Fruit fly (Drosophila melanogaster) whole organism, prepupa: Measurements from ENCODE around the gene sing.

Source experiments
- CG10631 ChIP-seq: fragments of 200-800 bp; sonication (Bioruptor generic); optimal IDR thresholded peaks from 2 replicates; lab custom pipeline; 2016; ENCODE audit warnings: missing biosample characterization, missing genetic modification characterization
- CG11294 ChIP-seq: fragments of 200-800 bp; sonication (Bioruptor generic); IDR thresholded peaks from 2 replicates; pipeline ENCODE4 v1.3.6; 2022; ENCODE audit warnings: missing biosample characterization, missing genetic modification characterization
- CG15336 ChIP-seq: fragments of 200-800 bp; sonication (Bioruptor generic); IDR thresholded peaks from 2 replicates; pipeline ENCODE4 v1.3.6; 2022; ENCODE audit warnings: missing biosample characterization, missing genetic modification characterization
- CG1621 ChIP-seq: fragments of 200-800 bp; sonication (Bioruptor generic); optimal IDR thresholded peaks from 3 replicates; lab custom pipeline; 2018; ENCODE audit warnings: missing biosample characterization, mild to moderate bottlenecking, missing genetic modification characterization
- CG31627 ChIP-seq: fragments of 200-800 bp; sonication (Bioruptor generic); optimal IDR thresholded peaks from 3 replicates; lab custom pipeline; 2016; ENCODE audit warnings: missing biosample characterization, missing genetic modification characterization
- CG32006 ChIP-seq: fragments of 200-800 bp; sonication (Bioruptor generic); optimal IDR thresholded peaks from 3 replicates; lab custom pipeline; 2017; ENCODE audit warnings: missing biosample characterization, mild to moderate bottlenecking, missing genetic modification characterization
- CG34406 ChIP-seq: fragments of 200-800 bp; sonication (Bioruptor generic); optimal IDR thresholded peaks from 3 replicates; lab custom pipeline; 2016; ENCODE audit warnings: missing biosample characterization, missing genetic modification characterization
- CG4318 ChIP-seq: fragments of 200-800 bp; sonication (Bioruptor generic); optimal IDR thresholded peaks from 3 replicates; lab custom pipeline; 2017; ENCODE audit warnings: missing biosample characterization, mild to moderate bottlenecking, missing genetic modification characterization
- CG6163 ChIP-seq: fragments of 200-800 bp; sonication (Bioruptor generic); IDR thresholded peaks from 3 replicates; pipeline ENCODE4 v1.3.6; 2022; ENCODE audit warnings: missing biosample characterization, missing genetic modification characterization
- CG6276 ChIP-seq: fragments of 200-800 bp; sonication (Bioruptor generic); optimal IDR thresholded peaks from 2 replicates; lab custom pipeline; 2017; ENCODE audit warnings: missing biosample characterization, mild to moderate bottlenecking, missing genetic modification characterization
- CG6808 ChIP-seq: fragments of 200-800 bp; sonication (Bioruptor generic); optimal IDR thresholded peaks from 3 replicates; lab custom pipeline; 2017; ENCODE audit warnings: missing biosample characterization, missing genetic modification characterization, mild to moderate bottlenecking, moderate library complexity, missing genetic modification reagents
- CG7368 ChIP-seq: fragments of 200-800 bp; sonication (Bioruptor generic); optimal IDR thresholded peaks from 3 replicates; lab custom pipeline; 2016; ENCODE audit warnings: missing biosample characterization, missing genetic modification characterization
- CG8119 ChIP-seq: fragments of 200-800 bp; sonication (Bioruptor generic); IDR thresholded peaks from 3 replicates; pipeline ENCODE4 v1.3.6; 2022; ENCODE audit warnings: missing biosample characterization, missing genetic modification characterization
- CG9139 ChIP-seq: fragments of 200-800 bp; sonication (Bioruptor generic); optimal IDR thresholded peaks from 3 replicates; lab custom pipeline; 2017; ENCODE audit warnings: missing biosample characterization, mild to moderate bottlenecking, missing genetic modification characterization
- Eip78C ChIP-seq: fragments of 200-800 bp; sonication (Bioruptor generic); peaks from one replicate; lab custom pipeline; 2016; ENCODE audit warnings: missing biosample characterization, missing genetic modification characterization
- Eip93F ChIP-seq: fragments of 200-800 bp; sonication (Bioruptor generic); optimal IDR thresholded peaks from 2 replicates; lab custom pipeline; 2016; ENCODE audit warnings: missing biosample characterization, mild to moderate bottlenecking, missing genetic modification characterization
- Ets21C ChIP-seq: fragments of 200-800 bp; sonication (Bioruptor generic); optimal IDR thresholded peaks from 3 replicates; lab custom pipeline; 2016; ENCODE audit warnings: missing biosample characterization, missing genetic modification characterization
- Ets96B ChIP-seq: fragments of 200-800 bp; optimal IDR thresholded peaks from 2 replicates; lab custom pipeline; 2019; ENCODE audit warnings: missing biosample characterization, mild to moderate bottlenecking, missing genetic modification characterization, moderate library complexity
- Gug ChIP-seq: fragments of 200-800 bp; sonication (Bioruptor generic); IDR thresholded peaks from 2 replicates; pipeline ENCODE4 v1.3.6; 2022; ENCODE audit warnings: missing biosample characterization, missing genetic modification characterization
- Hr39 ChIP-seq: fragments of 200-800 bp; sonication (Bioruptor generic); optimal IDR thresholded peaks from 2 replicates; lab custom pipeline; 2016; ENCODE audit warnings: missing biosample characterization, missing genetic modification characterization
- Smox ChIP-seq: fragments of 200-800 bp; sonication (Bioruptor generic); optimal IDR thresholded peaks from 3 replicates; lab custom pipeline; 2016; ENCODE audit warnings: missing biosample characterization, missing genetic modification characterization
- Sox14 ChIP-seq: fragments of 200-800 bp; sonication (Bioruptor generic); optimal IDR thresholded peaks from 3 replicates; lab custom pipeline; 2016; ENCODE audit warnings: missing biosample characterization, missing genetic modification characterization
- achi ChIP-seq: fragments of 200-800 bp; sonication (Bioruptor generic); optimal IDR thresholded peaks from 3 replicates; lab custom pipeline; 2016; ENCODE audit warnings: missing biosample characterization, missing genetic modification characterization
- acj6 ChIP-seq: fragments of 200-800 bp; sonication (Bioruptor generic); optimal IDR thresholded peaks from 3 replicates; lab custom pipeline; 2016; ENCODE audit warnings: missing biosample characterization, missing genetic modification characterization
- dac ChIP-seq: fragments of 200-800 bp; sonication (Bioruptor generic); optimal IDR thresholded peaks from 2 replicates; lab custom pipeline; 2017; ENCODE audit warnings: missing biosample characterization, mild to moderate bottlenecking, missing genetic modification characterization
- eg ChIP-seq: fragments of 200-800 bp; sonication (Bioruptor generic); IDR thresholded peaks from 3 replicates; pipeline ENCODE4 v1.3.6; 2022; ENCODE audit warnings: missing biosample characterization, missing genetic modification characterization
- esn ChIP-seq: fragments of 200-800 bp; sonication (Bioruptor generic); optimal IDR thresholded peaks from 2 replicates; lab custom pipeline; 2016; ENCODE audit warnings: missing biosample characterization, mild to moderate bottlenecking, missing genetic modification characterization, moderate library complexity
- fd59A ChIP-seq: fragments of 200-800 bp; sonication (Bioruptor generic); optimal IDR thresholded peaks from 2 replicates; lab custom pipeline; 2017; ENCODE audit warnings: missing biosample characterization, mild to moderate bottlenecking, missing genetic modification characterization, missing genetic modification reagents
- fd85E ChIP-seq: fragments of 200-800 bp; sonication (Bioruptor generic); optimal IDR thresholded peaks from 3 replicates; lab custom pipeline; 2016; ENCODE audit warnings: missing biosample characterization, missing genetic modification characterization
- fkh ChIP-seq: fragments of 200-800 bp; sonication (Bioruptor generic); optimal IDR thresholded peaks from 3 replicates; lab custom pipeline; 2017; ENCODE audit warnings: missing biosample characterization, mild to moderate bottlenecking, missing genetic modification characterization, moderate library complexity
- net ChIP-seq: fragments of 200-800 bp; sonication (Bioruptor generic); optimal IDR thresholded peaks from 3 replicates; lab custom pipeline; 2016; ENCODE audit warnings: missing biosample characterization, missing genetic modification characterization
- pdm3 ChIP-seq: fragments of 200-800 bp; sonication (Bioruptor generic); optimal IDR thresholded peaks from 3 replicates; lab custom pipeline; 2016; ENCODE audit warnings: missing biosample characterization, missing genetic modification characterization
- salr ChIP-seq, 2 experiments: fragments of 200-800 bp; sonication (Bioruptor generic); optimal IDR thresholded peaks; 3 replicates each; lab custom pipeline; 2016 to 2018; ENCODE audit warnings: missing biosample characterization in 2 of 2, missing genetic modification characterization in 2 of 2, mild to moderate bottlenecking in 1 of 2
- spab ChIP-seq: fragments of 200-800 bp; sonication (Bioruptor generic); optimal IDR thresholded peaks from 2 replicates; lab custom pipeline; 2017; ENCODE audit warnings: missing biosample characterization, mild to moderate bottlenecking, missing genetic modification characterization, missing genetic modification reagents
- svp ChIP-seq: fragments of 200-800 bp; sonication (Bioruptor generic); peaks from one replicate; lab custom pipeline; 2016; ENCODE audit warnings: missing biosample characterization, missing genetic modification characterization

sing gene

DNA sequence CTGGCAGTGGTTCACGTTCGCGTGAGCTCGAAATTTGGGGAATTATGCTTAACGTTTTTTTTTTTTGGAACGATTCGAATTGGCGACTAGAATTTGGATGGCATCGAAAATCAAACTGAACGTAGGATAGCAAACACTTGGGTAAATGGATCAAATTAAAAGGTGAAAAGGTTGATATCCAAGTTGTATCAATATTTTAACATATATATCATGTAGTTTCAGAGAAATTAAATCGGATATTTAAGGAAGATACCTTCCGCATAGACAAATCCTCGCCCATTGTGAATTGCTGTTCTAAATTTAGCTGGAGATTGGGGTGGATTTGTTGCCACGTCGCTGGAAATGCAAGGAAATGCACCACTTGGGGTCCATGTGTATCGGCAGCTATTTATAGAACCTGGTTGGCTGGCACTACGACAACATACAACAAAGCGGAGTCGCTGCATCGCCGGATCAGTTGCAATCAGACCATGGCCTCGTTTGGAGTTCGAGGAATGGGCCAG is at the start of gene sing, which contains the start of gene CG13010:
sing (plus strand) TSS at position 453 of the 503 bp plus-strand sequence.
CG13010 (minus strand) TSS at position 101 of the 503 bp plus-strand sequence.
- TF ChIP-seq CG6163 (GFP tag; lab: Robert Waterston, UW) (no peak), CG32006 (GFP tag; lab: Kevin White, UChicago) (no peak), pdm3 (GFP tag; lab: Kevin White, UChicago) (no peak), CG1621 (no peak), esn (GFP tag; lab: Kevin White, UChicago) (no peak), CG10631 (GFP tag; lab: Kevin White, UChicago) (no peak), salr (GFP tag; optimal IDR thresholded peaks at IDR 0.05; lab: Kevin White, UChicago) (no peak), CG6808 (no peak), Eip93F (GFP tag; lab: Kevin White, UChicago) (no peak), spab (GFP tag; lab: Kevin White, UChicago) (no peak), acj6 (GFP tag; lab: Kevin White, UChicago) (no peak), Sox14 (GFP tag; lab: Kevin White, UChicago) (no peak), Ets96B (tag; lab: Kevin White, UChicago) (no peak), achi (GFP tag; lab: Kevin White, UChicago) (no peak), Smox (GFP tag; lab: Kevin White, UChicago) (no peak), CG4318 (GFP tag; lab: Kevin White, UChicago) (no peak), CG7368 (GFP tag; lab: Kevin White, UChicago) (no peak), CG34406 (no peak), fd59A (GFP tag; lab: Kevin White, UChicago) (no peak), CG11294 (GFP tag; lab: Robert Waterston, UW) (no peak)
- TF ChIP-seq, all 60 proteins: peak for 0

dm6 chrX:16632135-16632534 is 47.0 kb upstream of the sing start, which contains the start of gene CG9777:
Gene CG9777 (minus strand): TSS chrX:16632235.
- TF ChIP-seq CG6276 (GFP tag; lab: Kevin White, UChicago) (no peak), spab (GFP tag; lab: Kevin White, UChicago) (no peak), Hr39 (GFP tag; lab: Kevin White, UChicago) (no peak), CG6163 (GFP tag; lab: Robert Waterston, UW) (no peak), CG31627 (GFP tag; lab: Kevin White, UChicago) (no peak), CG7368 (GFP tag; lab: Kevin White, UChicago) (no peak)

DNA sequence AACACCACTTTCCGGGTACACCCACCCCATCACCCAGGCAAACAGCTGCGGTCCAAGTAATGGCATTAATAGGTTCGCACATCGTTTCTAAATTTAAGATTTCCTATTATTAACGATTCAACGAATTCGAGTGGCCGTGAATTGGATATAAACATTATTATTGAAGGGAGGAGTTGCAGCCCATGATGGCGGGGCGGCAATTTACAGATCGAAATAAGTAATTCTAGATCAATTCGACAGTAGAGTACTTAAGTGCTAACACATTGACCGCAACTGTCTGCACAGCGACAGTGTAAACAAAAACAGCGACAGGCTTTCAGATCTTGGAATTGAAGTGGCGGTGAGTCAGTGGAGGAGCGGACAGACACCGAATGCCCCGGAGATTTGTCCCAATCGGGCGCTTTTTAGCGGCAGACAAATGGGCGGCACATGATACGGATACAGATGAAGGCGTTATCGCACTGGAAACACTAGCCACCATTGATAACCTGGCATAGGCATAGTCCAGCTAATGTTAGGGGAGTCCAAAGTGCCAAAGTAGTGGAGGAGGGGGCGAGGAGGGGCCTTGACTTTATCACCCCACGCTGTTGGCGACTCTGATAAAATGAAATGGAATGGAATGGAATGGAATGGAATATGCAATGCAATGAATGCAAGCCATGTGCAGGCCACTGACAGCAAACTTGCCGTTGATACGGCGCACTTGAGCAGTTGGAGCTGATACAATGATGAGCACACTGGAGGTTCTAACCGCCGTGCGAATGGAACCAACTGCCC is 45.7 kb upstream of the sing start:
- TF ChIP-seq net (GFP tag; lab: Kevin White, UChicago): peak; percentile 22
- peak; percentile 70 for TF ChIP-seq CG6808
- TF ChIP-seq Ets21C: no peak
- no peak for TF ChIP-seq acj6 (GFP tag; lab: Kevin White, UChicago)
- peak in 1 of 2 experiments; percentile 3 for TF ChIP-seq salr (GFP tag; optimal IDR thresholded peaks at IDR 0.05; lab: Kevin White, UChicago)
- TF ChIP-seq svp: no peak
- TF ChIP-seq CG9139 (GFP tag; lab: Kevin White, UChicago): no peak
- TF ChIP-seq CG11294 (GFP tag; lab: Robert Waterston, UW): peak; percentile 15; the same call in 1 of the 2 replicates
- TF ChIP-seq esn (GFP tag; lab: Kevin White, UChicago): no peak
- 0 out of 3 replicates have a peak, but pooled peaks have one; percentile 27 for TF ChIP-seq CG8119 (GFP tag; lab: Robert Waterston, UW)
- peak; percentile 25; the same call in 2 of the 3 replicates for TF ChIP-seq eg (GFP tag; lab: Robert Waterston, UW)
- TF ChIP-seq fkh (GFP tag; lab: Kevin White, UChicago): peak; percentile 58
- TF ChIP-seq CG15336 (GFP tag; lab: Robert Waterston, UW): peak; percentile 36; the same call in 1 of the 2 replicates
- TF ChIP-seq Gug (GFP tag; lab: Robert Waterston, UW): 0 out of 2 replicates have a peak, but pooled peaks have one; percentile 28
- peak; percentile 48 for TF ChIP-seq dac (GFP tag; lab: Kevin White, UChicago)
- TF ChIP-seq Ets96B (tag; lab: Kevin White, UChicago): peak; percentile 19
- TF ChIP-seq CG6276 (GFP tag; lab: Kevin White, UChicago): peak; percentile 65
- TF ChIP-seq fd85E: no peak
- TF ChIP-seq CG32006 (GFP tag; lab: Kevin White, UChicago): peak; percentile 63
- TF ChIP-seq Eip78C (GFP tag; lab: Kevin White, UChicago): peak; percentile 64
- TF ChIP-seq pdm3 (GFP tag; lab: Kevin White, UChicago): no peak
- TF ChIP-seq spab (GFP tag; lab: Kevin White, UChicago): peak; percentile 12
- TF ChIP-seq fd59A (GFP tag; lab: Kevin White, UChicago): peak; percentile 17
